Worm (Caenorhabditis elegans): ENCODE measurements around the gene npa-1.

DNA sequence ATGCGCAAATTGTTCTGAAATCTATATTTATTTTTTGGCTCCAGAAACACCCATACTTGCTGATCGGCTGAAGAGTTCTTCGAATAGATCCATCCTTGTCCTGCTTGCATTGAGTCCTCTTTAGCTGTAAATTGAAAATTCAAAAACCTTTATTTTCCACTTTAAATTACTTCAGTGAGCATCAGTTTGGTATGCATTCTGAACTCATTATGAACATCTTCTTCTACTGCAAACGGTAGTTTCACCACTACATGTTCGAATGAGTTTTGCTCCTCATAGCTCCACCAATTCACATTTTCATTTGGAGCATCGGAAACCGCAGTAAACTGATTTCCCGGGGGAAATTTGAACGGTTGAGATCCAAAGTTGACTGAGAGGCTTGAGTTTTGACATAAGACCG, 25.4 kb upstream of the npa-1 start:
- no peak for TF ChIP-seq ces-1 (GFP tag; optimal IDR thresholded peaks at IDR 0.05)
- TF ChIP-seq elt-3 (tag; optimal IDR thresholded peaks at IDR 0.05), result no peak
- no peak for TF ChIP-seq flh-1 (GFP tag; optimal IDR thresholded peaks at IDR 0.05)
- TF ChIP-seq blmp-1 (tag; optimal IDR thresholded peaks at IDR 0.05), result no peak
- no peak for TF ChIP-seq lin-13 (tag; optimal IDR thresholded peaks at IDR 0.05)
- TF ChIP-seq cnd-1 (tag; optimal IDR thresholded peaks at IDR 0.05), result no peak
- TF ChIP-seq mls-2 (tag; optimal IDR thresholded peaks at IDR 0.05), result no peak
- TF ChIP-seq nhr-76 (tag; optimal IDR thresholded peaks at IDR 0.05), result no peak
- no peak for TF ChIP-seq lin-32 (GFP tag; optimal IDR thresholded peaks at IDR 0.05)
- TF ChIP-seq unc-62 (GFP tag; optimal IDR thresholded peaks at IDR 0.05), result no peak
- TF ChIP-seq nhr-237 (tag; optimal IDR thresholded peaks at IDR 0.05), result no peak
- no peak for TF ChIP-seq ceh-83 (GFP tag; optimal IDR thresholded peaks at IDR 0.05)
- no peak for TF ChIP-seq ztf-11 (tag; optimal IDR thresholded peaks at IDR 0.05)
- no peak for TF ChIP-seq unc-39 (tag; optimal IDR thresholded peaks at IDR 0.05)

Data from whole organism, mixed stage, embryonic.